Fruit fly (Drosophila melanogaster) whole organism, prepupa: Measurements from ENCODE around the gene CG18586.

ENCODE experiments used
- Blimp-1 ChIP-seq: fragments of 200-800 bp; sonication (Bioruptor generic); optimal IDR thresholded peaks from 3 replicates; lab custom pipeline; 2017; ENCODE audit warnings: missing biosample characterization, missing genetic modification characterization, mild to moderate bottlenecking, moderate library complexity, missing genetic modification reagents
- CG10631 ChIP-seq: fragments of 200-800 bp; sonication (Bioruptor generic); optimal IDR thresholded peaks from 2 replicates; lab custom pipeline; 2016; ENCODE audit warnings: missing biosample characterization, missing genetic modification characterization
- CG10669 ChIP-seq: fragments of 200-800 bp; sonication (Bioruptor generic); optimal IDR thresholded peaks from 3 replicates; lab custom pipeline; 2018; ENCODE audit warnings: missing biosample characterization, mild to moderate bottlenecking, missing genetic modification characterization, moderate library complexity
- CG11294 ChIP-seq: fragments of 200-800 bp; sonication (Bioruptor generic); IDR thresholded peaks from 2 replicates; pipeline ENCODE4 v1.3.6; 2022; ENCODE audit warnings: missing biosample characterization, missing genetic modification characterization
- CG11762 ChIP-seq: fragments of 200-800 bp; sonication (Bioruptor generic); optimal IDR thresholded peaks from 3 replicates; lab custom pipeline; 2016; ENCODE audit warnings: missing biosample characterization, missing genetic modification characterization; ENCODE audit not compliant: insufficient read depth
- CG11902 ChIP-seq: fragments of 200-800 bp; sonication (Bioruptor generic); optimal IDR thresholded peaks from 3 replicates; lab custom pipeline; 2016; ENCODE audit warnings: missing biosample characterization, missing genetic modification characterization
- CG15336 ChIP-seq: fragments of 200-800 bp; sonication (Bioruptor generic); IDR thresholded peaks from 2 replicates; pipeline ENCODE4 v1.3.6; 2022; ENCODE audit warnings: missing biosample characterization, missing genetic modification characterization
- CG1621 ChIP-seq: fragments of 200-800 bp; sonication (Bioruptor generic); optimal IDR thresholded peaks from 3 replicates; lab custom pipeline; 2018; ENCODE audit warnings: missing biosample characterization, mild to moderate bottlenecking, missing genetic modification characterization
- CG3032 ChIP-seq: fragments of 200-800 bp; optimal IDR thresholded peaks from 2 replicates; lab custom pipeline; 2019; ENCODE audit warnings: missing biosample characterization, mild to moderate bottlenecking, missing genetic modification characterization, moderate library complexity
- CG31627 ChIP-seq: fragments of 200-800 bp; sonication (Bioruptor generic); optimal IDR thresholded peaks from 3 replicates; lab custom pipeline; 2016; ENCODE audit warnings: missing biosample characterization, missing genetic modification characterization
- CG34406 ChIP-seq: fragments of 200-800 bp; sonication (Bioruptor generic); optimal IDR thresholded peaks from 3 replicates; lab custom pipeline; 2016; ENCODE audit warnings: missing biosample characterization, missing genetic modification characterization
- CG3919 ChIP-seq: fragments of 200-800 bp; sonication (Bioruptor generic); optimal IDR thresholded peaks from 3 replicates; lab custom pipeline; 2016; ENCODE audit warnings: missing biosample characterization, missing genetic modification characterization
- CG6163 ChIP-seq: fragments of 200-800 bp; sonication (Bioruptor generic); IDR thresholded peaks from 3 replicates; pipeline ENCODE4 v1.3.6; 2022; ENCODE audit warnings: missing biosample characterization, missing genetic modification characterization
- CG6276 ChIP-seq: fragments of 200-800 bp; sonication (Bioruptor generic); optimal IDR thresholded peaks from 2 replicates; lab custom pipeline; 2017; ENCODE audit warnings: missing biosample characterization, mild to moderate bottlenecking, missing genetic modification characterization
- CG6792 ChIP-seq: fragments of 200-800 bp; sonication (Bioruptor generic); optimal IDR thresholded peaks from 3 replicates; lab custom pipeline; 2016; ENCODE audit warnings: missing biosample characterization, missing genetic modification characterization
- CG6854 ChIP-seq: fragments of 200-800 bp; sonication (Bioruptor generic); optimal IDR thresholded peaks from 2 replicates; lab custom pipeline; 2017; ENCODE audit warnings: missing biosample characterization, mild to moderate bottlenecking, missing genetic modification characterization
- CG8632 ChIP-seq: fragments of 200-800 bp; sonication (Bioruptor generic); optimal IDR thresholded peaks from 3 replicates; lab custom pipeline; 2016; ENCODE audit warnings: missing biosample characterization, missing genetic modification characterization
- Eip75B ChIP-seq: fragments of 200-800 bp; sonication (Bioruptor generic); optimal IDR thresholded peaks from 3 replicates; lab custom pipeline; 2016; ENCODE audit warnings: missing biosample characterization, missing genetic modification characterization
- Eip78C ChIP-seq: fragments of 200-800 bp; sonication (Bioruptor generic); peaks from one replicate; lab custom pipeline; 2016; ENCODE audit warnings: missing biosample characterization, missing genetic modification characterization
- Ets21C ChIP-seq: fragments of 200-800 bp; sonication (Bioruptor generic); optimal IDR thresholded peaks from 3 replicates; lab custom pipeline; 2016; ENCODE audit warnings: missing biosample characterization, missing genetic modification characterization
- Ets96B ChIP-seq: fragments of 200-800 bp; optimal IDR thresholded peaks from 2 replicates; lab custom pipeline; 2019; ENCODE audit warnings: missing biosample characterization, mild to moderate bottlenecking, missing genetic modification characterization, moderate library complexity
- Gug ChIP-seq: fragments of 200-800 bp; sonication (Bioruptor generic); IDR thresholded peaks from 2 replicates; pipeline ENCODE4 v1.3.6; 2022; ENCODE audit warnings: missing biosample characterization, missing genetic modification characterization
- Hr39 ChIP-seq: fragments of 200-800 bp; sonication (Bioruptor generic); optimal IDR thresholded peaks from 2 replicates; lab custom pipeline; 2016; ENCODE audit warnings: missing biosample characterization, missing genetic modification characterization
- Hr4 ChIP-seq: fragments of 200-800 bp; sonication (Bioruptor generic); optimal IDR thresholded peaks from 3 replicates; lab custom pipeline; 2016; ENCODE audit warnings: missing biosample characterization, missing genetic modification characterization
- OdsH ChIP-seq: fragments of 200-800 bp; sonication (Bioruptor generic); optimal IDR thresholded peaks from 3 replicates; lab custom pipeline; 2016; ENCODE audit warnings: missing biosample characterization, missing genetic modification characterization
- Smox ChIP-seq: fragments of 200-800 bp; sonication (Bioruptor generic); optimal IDR thresholded peaks from 3 replicates; lab custom pipeline; 2016; ENCODE audit warnings: missing biosample characterization, missing genetic modification characterization
- Sox102F ChIP-seq: fragments of 200-800 bp; sonication (Bioruptor generic); optimal IDR thresholded peaks from 2 replicates; lab custom pipeline; 2016; ENCODE audit warnings: missing biosample characterization, mild to moderate bottlenecking, missing genetic modification characterization
- Sox14 ChIP-seq: fragments of 200-800 bp; sonication (Bioruptor generic); optimal IDR thresholded peaks from 3 replicates; lab custom pipeline; 2016; ENCODE audit warnings: missing biosample characterization, missing genetic modification characterization
- Sox15 ChIP-seq: fragments of 200-800 bp; sonication (Bioruptor generic); optimal IDR thresholded peaks from 3 replicates; lab custom pipeline; 2016; ENCODE audit warnings: missing biosample characterization, missing genetic modification characterization
- achi ChIP-seq: fragments of 200-800 bp; sonication (Bioruptor generic); optimal IDR thresholded peaks from 3 replicates; lab custom pipeline; 2016; ENCODE audit warnings: missing biosample characterization, missing genetic modification characterization
- dac ChIP-seq: fragments of 200-800 bp; sonication (Bioruptor generic); optimal IDR thresholded peaks from 2 replicates; lab custom pipeline; 2017; ENCODE audit warnings: missing biosample characterization, mild to moderate bottlenecking, missing genetic modification characterization
- dsx ChIP-seq: fragments of 200-800 bp; optimal IDR thresholded peaks from 3 replicates; lab custom pipeline; 2019; ENCODE audit warnings: missing biosample characterization, mild to moderate bottlenecking, missing genetic modification characterization, moderate library complexity; ENCODE audit not compliant: poor library complexity, severe bottlenecking
- eg ChIP-seq: fragments of 200-800 bp; sonication (Bioruptor generic); IDR thresholded peaks from 3 replicates; pipeline ENCODE4 v1.3.6; 2022; ENCODE audit warnings: missing biosample characterization, missing genetic modification characterization
- esn ChIP-seq: fragments of 200-800 bp; sonication (Bioruptor generic); optimal IDR thresholded peaks from 2 replicates; lab custom pipeline; 2016; ENCODE audit warnings: missing biosample characterization, mild to moderate bottlenecking, missing genetic modification characterization, moderate library complexity
- fd85E ChIP-seq: fragments of 200-800 bp; sonication (Bioruptor generic); optimal IDR thresholded peaks from 3 replicates; lab custom pipeline; 2016; ENCODE audit warnings: missing biosample characterization, missing genetic modification characterization
- lz ChIP-seq: fragments of 200-800 bp; sonication (Bioruptor generic); optimal IDR thresholded peaks from 3 replicates; lab custom pipeline; 2016; ENCODE audit warnings: missing biosample characterization, missing genetic modification characterization
- net ChIP-seq: fragments of 200-800 bp; sonication (Bioruptor generic); optimal IDR thresholded peaks from 3 replicates; lab custom pipeline; 2016; ENCODE audit warnings: missing biosample characterization, missing genetic modification characterization
- pdm3 ChIP-seq: fragments of 200-800 bp; sonication (Bioruptor generic); optimal IDR thresholded peaks from 3 replicates; lab custom pipeline; 2016; ENCODE audit warnings: missing biosample characterization, missing genetic modification characterization
- salr ChIP-seq, 2 experiments: fragments of 200-800 bp; sonication (Bioruptor generic); optimal IDR thresholded peaks; 3 replicates each; lab custom pipeline; 2016 to 2018; ENCODE audit warnings: missing biosample characterization in 2 of 2, missing genetic modification characterization in 2 of 2, mild to moderate bottlenecking in 1 of 2
- svp ChIP-seq: fragments of 200-800 bp; sonication (Bioruptor generic); peaks from one replicate; lab custom pipeline; 2016; ENCODE audit warnings: missing biosample characterization, missing genetic modification characterization
- vri ChIP-seq: fragments of 200-800 bp; sonication (Bioruptor generic); optimal IDR thresholded peaks from 3 replicates; lab custom pipeline; 2016; ENCODE audit warnings: missing biosample characterization, mild to moderate bottlenecking, missing genetic modification characterization

The CG18586 gene

dm6 chr3L:5834245-5834644 is 38.9 kb upstream of the CG18586 start (continued):
- peak; percentile 79 for TF ChIP-seq CG11762 (GFP tag; lab: Kevin White, UChicago)
- TF ChIP-seq CG34406 (GFP tag; lab: Kevin White, UChicago), result peak; percentile 64
- TF ChIP-seq CG31627 (GFP tag; lab: Kevin White, UChicago), result peak; percentile 71
- TF ChIP-seq lz (GFP tag; lab: Kevin White, UChicago), result peak; percentile 59
- TF ChIP-seq eg (GFP tag; lab: Robert Waterston, UW), result peak; percentile 98
- TF ChIP-seq Hr4 (GFP tag; lab: Kevin White, UChicago), result peak; percentile 97
- TF ChIP-seq Ets96B (tag; lab: Kevin White, UChicago), result peak; percentile 77
- TF ChIP-seq Smox (GFP tag; lab: Kevin White, UChicago), result peak; percentile 34
- TF ChIP-seq CG10631 (GFP tag; lab: Kevin White, UChicago), result peak; percentile 87
- peak; percentile 0 for TF ChIP-seq Ets21C (GFP tag; lab: Kevin White, UChicago)
- peak; percentile 94 for TF ChIP-seq CG6276 (GFP tag; lab: Kevin White, UChicago)

DNA sequence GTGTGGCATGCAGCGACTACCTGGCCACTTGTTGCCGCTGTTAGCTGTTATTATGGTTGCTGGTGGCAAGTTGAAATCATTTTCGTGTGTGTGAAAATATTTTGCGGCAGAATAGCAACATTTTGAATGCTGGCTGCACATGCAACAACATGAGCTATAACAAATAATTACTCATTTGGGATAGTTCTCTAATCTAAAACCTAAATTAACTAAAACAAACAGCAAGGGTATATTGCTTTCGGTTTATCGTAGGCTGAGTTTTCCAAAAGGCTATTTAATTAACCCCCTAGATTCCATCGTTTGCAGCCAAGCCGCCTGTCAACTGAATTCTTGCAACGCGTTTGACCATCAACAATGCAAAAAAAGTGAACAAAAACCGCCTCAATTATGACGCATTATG is 38.3 kb upstream of the CG18586 start:
- TF ChIP-seq CG3032 (tag; lab: Kevin White, UChicago), result no peak
- no peak for TF ChIP-seq CG8632 (GFP tag; lab: Kevin White, UChicago)
- TF ChIP-seq salr (GFP tag; optimal IDR thresholded peaks at IDR 0.05; lab: Kevin White, UChicago), result no peak
- TF ChIP-seq fd85E, result no peak
- no peak for TF ChIP-seq net (GFP tag; lab: Kevin White, UChicago)

dm6 chr3L:5835431-5835830 is 37.7 kb upstream of the CG18586 start:
- TF ChIP-seq Eip78C (GFP tag; lab: Kevin White, UChicago) (peak; percentile 61), CG6163 (GFP tag; lab: Robert Waterston, UW) (peak; percentile 9; the same call in 1 of the 3 replicates), eg (GFP tag; lab: Robert Waterston, UW) (0 out of 3 replicates have a peak, but pooled peaks have one; percentile 6), CG11902 (GFP tag; lab: Kevin White, UChicago) (no peak), CG10669 (GFP tag; lab: Kevin White, UChicago) (no peak), CG6854 (peak; percentile 82), CG15336 (GFP tag; lab: Robert Waterston, UW) (0 out of 2 replicates have a peak, but pooled peaks have one; percentile 22)

DNA sequence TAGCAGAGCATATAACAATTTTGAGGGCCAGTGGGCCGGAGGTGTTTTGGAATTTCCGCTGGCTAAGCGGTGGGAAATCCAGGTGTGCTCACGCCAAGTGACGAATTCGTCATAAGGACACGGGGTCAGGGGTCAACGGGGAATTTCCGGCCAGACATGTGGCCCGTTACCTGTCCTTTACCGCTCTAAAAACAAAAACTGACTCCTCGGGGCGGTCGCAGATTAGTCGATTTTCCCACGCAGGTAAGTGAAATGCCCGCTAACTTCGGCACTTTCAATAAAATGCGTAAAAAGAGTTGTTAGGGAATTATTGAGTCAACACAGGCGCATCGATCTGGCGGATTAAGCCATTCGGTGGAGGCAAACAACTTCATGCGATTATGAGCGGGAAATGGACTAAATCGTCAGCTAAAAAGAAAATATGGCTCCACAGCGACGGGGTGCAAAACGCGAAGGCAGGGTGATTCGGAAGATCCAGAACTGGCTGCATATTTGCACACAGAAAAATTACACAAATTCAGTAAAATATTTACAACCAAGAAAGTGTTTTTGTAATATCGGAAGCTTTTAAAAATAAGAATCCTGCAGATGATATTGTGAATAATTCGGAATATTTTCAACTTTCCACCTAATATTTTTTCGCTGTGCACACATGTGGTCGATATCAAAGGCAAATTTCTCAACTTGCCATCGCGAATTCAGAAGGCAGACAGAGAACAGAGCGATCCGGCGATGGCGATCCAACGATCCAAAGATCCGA is 37.0 kb upstream of the CG18586 start:
- TF ChIP-seq esn (GFP tag; lab: Kevin White, UChicago) (peak; percentile 44), CG3919 (GFP tag; lab: Kevin White, UChicago) (peak; percentile 51), achi (GFP tag; lab: Kevin White, UChicago) (peak; percentile 34), pdm3 (GFP tag; lab: Kevin White, UChicago) (peak; percentile 51), CG34406 (GFP tag; lab: Kevin White, UChicago) (no peak), CG3032 (tag; lab: Kevin White, UChicago) (peak; percentile 32), CG6854 (no peak), eg (GFP tag; lab: Robert Waterston, UW) (no peak), CG1621 (tag; lab: Kevin White, UChicago) (peak; percentile 26), dac (GFP tag; lab: Kevin White, UChicago) (no peak), dsx (GFP tag; lab: Kevin White, UChicago) (peak; percentile 21), net (GFP tag; lab: Kevin White, UChicago) (no peak), CG11294 (GFP tag; lab: Robert Waterston, UW) (no peak), Sox15 (GFP tag; lab: Kevin White, UChicago) (no peak), Ets96B (tag; lab: Kevin White, UChicago) (peak; percentile 46), Eip75B (GFP tag; lab: Kevin White, UChicago) (peak; percentile 44), Sox14 (GFP tag; lab: Kevin White, UChicago) (peak; percentile 49), CG6792 (GFP tag; lab: Kevin White, UChicago) (peak; percentile 35), svp (GFP tag; lab: Kevin White, UChicago) (peak; percentile 61), CG11902 (GFP tag; lab: Kevin White, UChicago) (no peak), fd85E (no peak), Ets21C (GFP tag; lab: Kevin White, UChicago) (no peak), Blimp-1 (no peak), CG6276 (GFP tag; lab: Kevin White, UChicago) (no peak), Gug (no peak), OdsH (peak; percentile 41), Sox102F (peak; percentile 55), CG31627 (GFP tag; lab: Kevin White, UChicago) (peak; percentile 39), CG6163 (GFP tag; lab: Robert Waterston, UW) (peak; percentile 70; the same call in 2 of the 3 replicates), Hr39 (GFP tag; lab: Kevin White, UChicago) (peak; percentile 40), CG15336 (GFP tag; lab: Robert Waterston, UW) (no peak), lz (GFP tag; lab: Kevin White, UChicago) (peak; percentile 39), salr (GFP tag; optimal IDR thresholded peaks at IDR 0.05; lab: Kevin White, UChicago) (peak; percentile 17 to 28), vri (peak; percentile 15)
